Worm (Caenorhabditis elegans): ENCODE data around the gene abl-1.

DNA sequence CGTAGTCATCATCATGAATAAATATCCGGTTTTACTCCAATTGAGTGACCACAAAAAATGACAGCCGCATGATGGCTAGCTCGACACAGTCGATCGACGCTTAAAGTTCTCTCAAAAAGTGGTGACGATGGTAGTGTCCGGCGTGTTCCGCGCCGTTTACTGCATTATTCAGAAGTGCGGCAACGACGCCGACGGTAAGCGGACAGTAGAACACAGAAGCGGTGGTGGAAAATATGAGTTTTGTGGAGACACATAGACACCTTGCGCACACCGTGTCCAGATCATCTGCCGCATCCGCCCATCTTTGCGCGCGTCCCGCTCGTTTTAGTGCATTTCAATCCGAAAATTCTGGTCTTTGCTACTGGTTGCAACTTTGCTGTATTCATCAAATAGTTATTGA, 64.8 kb downstream of the abl-1 start, which contains the start of gene F59F5.7:
- TF ChIP-seq ztf-11 (tag; optimal IDR thresholded peaks at IDR 0.05) (no peak), pqm-1 (tag; optimal IDR thresholded peaks at IDR 0.05) (no peak), nhr-28 (tag; optimal IDR thresholded peaks at IDR 0.05) (no peak), dpl-1 (GFP tag; optimal IDR thresholded peaks at IDR 0.05) (no peak), hpl-2 (GFP tag; optimal IDR thresholded peaks at IDR 0.05) (no peak), fkh-10 (GFP tag; optimal IDR thresholded peaks at IDR 0.05) (no peak), pag-3 (tag; optimal IDR thresholded peaks at IDR 0.05; ENCODE audit: borderline replicate concordance, insufficient read depth) (no peak), snpc-4 (tag; optimal IDR thresholded peaks at IDR 0.05) (no peak), fos-1 (tag; optimal IDR thresholded peaks at IDR 0.05) (no peak), Y116A8C.19 (tag; optimal IDR thresholded peaks at IDR 0.05; ENCODE audit: borderline replicate concordance) (no peak), sox-4 (tag; optimal IDR thresholded peaks at IDR 0.05) (no peak), nhr-12 (tag; optimal IDR thresholded peaks at IDR 0.05) (no peak), tbx-2 (tag; optimal IDR thresholded peaks at IDR 0.05) (no peak), egl-27 (tag; optimal IDR thresholded peaks at IDR 0.05) (no peak)
